Fruit fly (Drosophila melanogaster) S2 (cell line): ENCODE data around the gene Hrs.

Source experiments
- CG8478 ChIP-seq: fragments of >200 bp; optimal IDR thresholded peaks from 2 replicates; lab custom pipeline; 2018
- CTCF ChIP-seq, 2 experiments: fragments of >200 bp; optimal IDR thresholded peaks; 2 replicates each; lab custom pipeline; 2018

DNA sequence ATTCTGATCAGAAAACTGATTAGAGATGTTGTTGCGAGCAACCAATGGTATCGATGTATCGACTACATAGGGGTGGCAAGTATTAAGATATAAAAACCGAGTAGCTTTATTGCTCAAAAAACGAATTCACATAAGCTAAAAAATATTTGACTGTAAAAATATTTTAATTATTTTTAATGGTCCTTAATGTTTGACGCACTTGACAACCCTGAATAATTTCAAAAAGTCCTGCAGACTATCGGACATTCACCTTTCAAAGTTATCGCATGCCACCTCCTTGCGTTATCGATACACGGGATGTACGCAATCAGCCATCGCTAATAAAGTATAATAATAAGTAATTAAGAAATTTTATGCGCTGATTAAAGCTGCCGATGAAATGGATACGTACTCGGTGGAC, 19.9 kb downstream of the Hrs start, which contains the start of the genes HemK2, Snapin and Tnpo-SR:
- no peak for TF ChIP-seq CG8478 (lab: Kevin White, UChicago)
- no peak for TF ChIP-seq CTCF (optimal IDR thresholded peaks at IDR 0.05; lab: Kevin White, UChicago)
